Fruit fly (Drosophila melanogaster): Measurements from ENCODE around the gene DIP-epsilon.

Gene DIP-epsilon

dm6 chr2L:6339010-6339897 is 71.9 kb downstream of the DIP-epsilon start (continued):
- TF ChIP-seq CG4617 (GFP tag; optimal IDR thresholded peaks at IDR 0.05; ENCODE audit: borderline replicate concordance) (no peak), CG12071 (GFP tag; optimal IDR thresholded peaks at IDR 0.05) (peak; percentile 6), pho (GFP tag; optimal IDR thresholded peaks at IDR 0.05) (peak; percentile 16), Atf6 (GFP tag; IDR thresholded peaks at IDR 0.05) (peak; percentile 30; the same call in 1 of the 2 replicates), CG5180 (GFP tag; optimal IDR thresholded peaks at IDR 0.05) (peak; percentile 6), MTF-1 (GFP tag; optimal IDR thresholded peaks at IDR 0.05; ENCODE audit: borderline replicate concordance) (peak; percentile 16), jigr1 (GFP tag; IDR thresholded peaks at IDR 0.05) (no peak), Asciz (GFP tag; optimal IDR thresholded peaks at IDR 0.05) (peak; percentile 28), CG6813 (GFP tag; optimal IDR thresholded peaks at IDR 0.05) (peak; percentile 15), CG34224 (GFP tag; IDR thresholded peaks at IDR 0.05; ENCODE audit: partially characterized antibody) (no peak; the same call in 2 of the 3 replicates), Xrp1 (GFP tag; IDR thresholded peaks at IDR 0.05) (peak; percentile 47; the same call in 1 of the 2 replicates), Hmr (GFP tag; optimal IDR thresholded peaks at IDR 0.05) (peak; percentile 28), CG4328 (GFP tag; optimal IDR thresholded peaks at IDR 0.05) (no peak), tin (GFP tag; optimal IDR thresholded peaks at IDR 0.05) (peak; percentile 46), CG8924 (tag; optimal IDR thresholded peaks at IDR 0.05) (peak; percentile 17), CG8388 (GFP tag; optimal IDR thresholded peaks at IDR 0.05) (peak; percentile 23), CG7839 (tag; optimal IDR thresholded peaks at IDR 0.05) (peak; percentile 53), CG14965 (GFP tag; optimal IDR thresholded peaks at IDR 0.05; ENCODE audit: borderline replicate concordance) (no peak), CG30403 (GFP tag; optimal IDR thresholded peaks at IDR 0.05) (peak; percentile 56), Chrac-16 (GFP tag; optimal IDR thresholded peaks at IDR 0.05) (peak; percentile 18), Ets65A (GFP tag) (peak; percentile 91), Deaf1 (tag; optimal IDR thresholded peaks at IDR 0.05) (peak; percentile 82), wek (GFP tag; optimal IDR thresholded peaks at IDR 0.05) (no peak), Tbp (GFP tag; optimal IDR thresholded peaks at IDR 0.05) (no peak), Nf-YB (GFP tag; optimal IDR thresholded peaks at IDR 0.05) (no peak), cwo (GFP tag; optimal IDR thresholded peaks at IDR 0.05) (peak; percentile 32), sima (GFP tag; optimal IDR thresholded peaks at IDR 0.05) (no peak), hbn (GFP tag; IDR thresholded peaks at IDR 0.05; ENCODE audit: partially characterized antibody) (peak; percentile 19; the same call in 1 of the 2 replicates), Meics (GFP tag; optimal IDR thresholded peaks at IDR 0.05) (peak; percentile 47), CG14014 (GFP tag; IDR thresholded peaks at IDR 0.05) (peak; percentile 47), CG9797 (GFP tag; optimal IDR thresholded peaks at IDR 0.05) (no peak), bigmax (GFP tag; optimal IDR thresholded peaks at IDR 0.05) (no peak), knrl (GFP tag; IDR thresholded peaks at IDR 0.05; ENCODE audit: partially characterized antibody) (no peak), otp (GFP tag; IDR thresholded peaks at IDR 0.05) (no peak), lov (optimal IDR thresholded peaks at IDR 0.05) (no peak), lov (GFP tag; IDR thresholded peaks at IDR 0.05) (peak; percentile 4; the same call in 1 of the 3 replicates), Dip3 (GFP tag; optimal IDR thresholded peaks at IDR 0.05) (peak; percentile 34), CG18476 (GFP tag; optimal IDR thresholded peaks at IDR 0.05) (peak; percentile 25), CG13424 (tag; optimal IDR thresholded peaks at IDR 0.05) (peak; percentile 63), CG2889 (GFP tag; IDR thresholded peaks at IDR 0.05) (0 out of 3 replicates have a peak, but pooled peaks have one; percentile 5), ranshi (GFP tag; IDR thresholded peaks at IDR 0.05) (no peak), toy (GFP tag; IDR thresholded peaks at IDR 0.05) (no peak), CG9609 (GFP tag; optimal IDR thresholded peaks at IDR 0.05) (peak; percentile 9), pfk (GFP tag; optimal IDR thresholded peaks at IDR 0.05) (no peak), Fer2 (tag; optimal IDR thresholded peaks at IDR 0.05) (no peak), HLH3B (GFP tag; IDR thresholded peaks at IDR 0.05) (0 out of 2 replicates have a peak, but pooled peaks have one; percentile 6), mam (GFP tag; optimal IDR thresholded peaks at IDR 0.05) (peak; percentile 57), YL-1 (GFP tag; optimal IDR thresholded peaks at IDR 0.05) (peak; percentile 59)
